Worm (Caenorhabditis elegans): ENCODE data around the gene mans-2.

Gene mans-2

DNA sequence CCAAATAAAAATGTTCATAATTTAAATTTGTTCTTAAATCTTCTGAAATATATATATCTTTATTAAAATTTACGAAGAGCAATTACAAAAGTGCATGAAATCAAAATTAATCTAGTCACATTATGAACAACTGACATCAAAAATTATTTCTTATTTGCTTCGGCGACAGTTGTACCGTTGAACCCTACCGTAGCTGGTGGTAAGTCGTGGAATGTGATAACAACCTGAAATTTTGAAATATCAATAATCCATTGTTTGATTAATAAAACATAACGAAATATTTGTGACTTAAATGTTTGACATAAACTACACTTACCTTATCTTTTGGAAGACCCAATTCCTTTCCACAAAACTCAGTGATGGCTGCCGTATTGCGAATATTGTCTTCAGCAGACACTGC is 8.6 kb downstream of the mans-2 start (continued):
- TF ChIP-seq nhr-237 (tag; optimal IDR thresholded peaks at IDR 0.05) (no peak), Y48G9A.11 (GFP tag; IDR thresholded peaks at IDR 0.05) (no peak), lin-15B (tag; optimal IDR thresholded peaks at IDR 0.05) (no peak), unc-39 (tag; optimal IDR thresholded peaks at IDR 0.05) (no peak), dmd-9 (GFP tag; IDR thresholded peaks at IDR 0.05) (no peak), F37D6.2 (tag; optimal IDR thresholded peaks at IDR 0.05) (no peak), lin-1 (GFP tag; IDR thresholded peaks at IDR 0.05) (0 out of 2 replicates have a peak, but pooled peaks have one; percentile 13), lin-39 (tag; optimal IDR thresholded peaks at IDR 0.05) (no peak), nhr-76 (tag; optimal IDR thresholded peaks at IDR 0.05) (no peak), mxl-3 (GFP tag; optimal IDR thresholded peaks at IDR 0.05) (no peak), nhr-11 (tag; optimal IDR thresholded peaks at IDR 0.05) (no peak), hif-1 (tag; optimal IDR thresholded peaks at IDR 0.05) (no peak), jun-1 (tag; optimal IDR thresholded peaks at IDR 0.05) (no peak), Y75B8A.6 (GFP tag; IDR thresholded peaks at IDR 0.05) (no peak), duxl-1 (tag; optimal IDR thresholded peaks at IDR 0.05; ENCODE audit: poor library complexity) (no peak), fos-1 (tag; optimal IDR thresholded peaks at IDR 0.05) (no peak), fkh-10 (GFP tag; optimal IDR thresholded peaks at IDR 0.05) (no peak), dmd-6 (GFP tag; IDR thresholded peaks at IDR 0.05) (peak; percentile 80), gei-8 (GFP tag; optimal IDR thresholded peaks at IDR 0.05) (no peak), ceh-20 (GFP tag; IDR thresholded peaks at IDR 0.05) (no peak), tra-1 (GFP tag; IDR thresholded peaks at IDR 0.05) (0 out of 2 replicates have a peak, but pooled peaks have one; percentile 46), dpl-1 (GFP tag; optimal IDR thresholded peaks at IDR 0.05) (no peak), nhr-41 (GFP tag; IDR thresholded peaks at IDR 0.05) (no peak), php-3 (GFP tag; IDR thresholded peaks at IDR 0.05) (no peak), daf-19 (GFP tag; conservative IDR thresholded peaks at IDR 0.05) (no peak), dve-1 (tag; optimal IDR thresholded peaks at IDR 0.05; ENCODE audit: insufficient read depth) (peak; percentile 68), ceh-28 (tag; optimal IDR thresholded peaks at IDR 0.05) (no peak), mes-2 (tag; optimal IDR thresholded peaks at IDR 0.05; ENCODE audit: poor library complexity, severe bottlenecking) (no peak), ces-1 (GFP tag; optimal IDR thresholded peaks at IDR 0.05) (no peak), hmg-1.1 (GFP tag; IDR thresholded peaks at IDR 0.05) (no peak), ztf-11 (tag; optimal IDR thresholded peaks at IDR 0.05) (no peak), set-16 (GFP tag; IDR thresholded peaks at IDR 0.05) (no peak), egl-43 (GFP tag; IDR thresholded peaks at IDR 0.05) (no peak), lin-38 (GFP tag; IDR thresholded peaks at IDR 0.05) (no peak), madf-9 (GFP tag; conservative IDR thresholded peaks at IDR 0.05) (no peak), nhr-102 (tag; optimal IDR thresholded peaks at IDR 0.05) (no peak), attf-4 (tag; optimal IDR thresholded peaks at IDR 0.05) (no peak), lim-7 (GFP tag; IDR thresholded peaks at IDR 0.05) (no peak), nhr-28 (tag; optimal IDR thresholded peaks at IDR 0.05) (peak; percentile 77), nhr-25 (tag; optimal IDR thresholded peaks at IDR 0.05; ENCODE audit: borderline replicate concordance, insufficient read depth) (no peak), nhr-42 (GFP tag; IDR thresholded peaks at IDR 0.05) (no peak), mep-1 (tag; optimal IDR thresholded peaks at IDR 0.05) (no peak), daf-16 (GFP tag; optimal IDR thresholded peaks at IDR 0.05) (no peak), daf-16 (tag; optimal IDR thresholded peaks at IDR 0.05) (peak; percentile 39), F26F4.8 (GFP tag; conservative IDR thresholded peaks at IDR 0.05) (no peak), F44E2.7 (GFP tag; IDR thresholded peaks at IDR 0.05) (no peak), F49E8.2 (tag; optimal IDR thresholded peaks at IDR 0.05; ENCODE audit: borderline replicate concordance) (no peak), aha-1 (tag) (no peak), ztf-7 (tag; optimal IDR thresholded peaks at IDR 0.05) (no peak), pha-4 (GFP tag; IDR thresholded peaks at IDR 0.05) (no peak), pha-4 (tag; optimal IDR thresholded peaks at IDR 0.05) (no peak), saeg-2 (GFP tag; IDR thresholded peaks at IDR 0.05) (no peak), rbr-2 (tag; optimal IDR thresholded peaks at IDR 0.05) (no peak)

Data from whole organism, L4 larva.